Fruit fly (Drosophila melanogaster) whole organism, embryonic: Measurements from ENCODE around the gene alpha-Est7.

ENCODE experiments used
- Antp ChIP-seq: fragments of 200-800 bp; sonication (Bioruptor generic); optimal IDR thresholded peaks from 3 replicates; lab custom pipeline; 2016; ENCODE audit warnings: missing biosample characterization, missing genetic modification characterization
- Bgb ChIP-seq: fragments of 200-800 bp; sonication (Bioruptor generic); IDR thresholded peaks from 2 replicates; pipeline ENCODE4 v1.3.6; 2022; ENCODE audit warnings: missing biosample characterization, missing genetic modification characterization; ENCODE audit not compliant: partially characterized antibody
- CG10274 ChIP-seq: fragments of 200-800 bp; sonication (Bioruptor generic); optimal IDR thresholded peaks from 3 replicates; lab custom pipeline; 2017; ENCODE audit warnings: missing biosample characterization, mild to moderate bottlenecking, missing genetic modification characterization
- CG10654 ChIP-seq: fragments of 200-800 bp; sonication (Bioruptor generic); optimal IDR thresholded peaks from 2 replicates; lab custom pipeline; 2016; ENCODE audit warnings: missing biosample characterization, missing genetic modification characterization
- CG11504 ChIP-seq: fragments of 200-800 bp; sonication (Bioruptor generic); optimal IDR thresholded peaks from 3 replicates; lab custom pipeline; 2019; ENCODE audit warnings: missing biosample characterization, mild to moderate bottlenecking, missing genetic modification characterization, moderate library complexity
- CG12219 ChIP-seq: fragments of 200-800 bp; sonication (Bioruptor generic); optimal IDR thresholded peaks from 3 replicates; lab custom pipeline; 2018; ENCODE audit warnings: missing biosample characterization, mild to moderate bottlenecking, missing genetic modification characterization
- CG14667 ChIP-seq: fragments of 200-800 bp; sonication (Bioruptor generic); IDR thresholded peaks from 2 replicates; pipeline ENCODE4 v1.3.6; 2022; ENCODE audit warnings: missing biosample characterization, missing genetic modification characterization
- CG16779 ChIP-seq: fragments of 200-800 bp; sonication (Bioruptor generic); IDR thresholded peaks from 2 replicates; pipeline ENCODE4 v1.3.6; 2022; ENCODE audit warnings: missing biosample characterization, missing genetic modification characterization
- CG17829 ChIP-seq: fragments of 200-800 bp; optimal IDR thresholded peaks from 2 replicates; lab custom pipeline; 2019; ENCODE audit warnings: missing biosample characterization, mild to moderate bottlenecking, missing genetic modification characterization, moderate library complexity
- CG2889 ChIP-seq: fragments of 200-800 bp; sonication (Bioruptor generic); IDR thresholded peaks from 3 replicates; pipeline ENCODE4 v1.3.6; 2022; ENCODE audit warnings: missing biosample characterization, missing genetic modification characterization
- CG33213 ChIP-seq: fragments of 200-800 bp; sonication (Bioruptor generic); optimal IDR thresholded peaks from 3 replicates; lab custom pipeline; 2016; ENCODE audit warnings: missing biosample characterization, missing genetic modification characterization
- CG4282 ChIP-seq: fragments of 200-800 bp; sonication (Bioruptor generic); optimal IDR thresholded peaks from 2 replicates; lab custom pipeline; 2016; ENCODE audit warnings: missing biosample characterization, missing genetic modification characterization
- CG7556 ChIP-seq: fragments of 200-800 bp; sonication (Bioruptor generic); optimal IDR thresholded peaks from 2 replicates; lab custom pipeline; 2017; ENCODE audit warnings: missing biosample characterization, mild to moderate bottlenecking, missing genetic modification characterization
- CG8089 ChIP-seq: fragments of 200-800 bp; sonication (Bioruptor generic); optimal IDR thresholded peaks from 3 replicates; lab custom pipeline; 2016; ENCODE audit warnings: missing biosample characterization, missing genetic modification characterization
- CG8290 ChIP-seq, 3 experiments: fragments of 200-800 bp; sonication (Bioruptor generic); optimal IDR thresholded peaks; 2 replicates each; lab custom pipeline; 2016 to 2019; ENCODE audit warnings: missing biosample characterization in 3 of 3, missing genetic modification characterization in 3 of 3, mild to moderate bottlenecking in 2 of 3, moderate library complexity in 1 of 3
- D19A ChIP-seq: fragments of 200-800 bp; optimal IDR thresholded peaks from 3 replicates; lab custom pipeline; 2019; ENCODE audit warnings: missing biosample characterization, mild to moderate bottlenecking, missing genetic modification characterization, moderate library complexity
- D19B ChIP-seq: fragments of 200-800 bp; sonication (Bioruptor generic); optimal IDR thresholded peaks from 2 replicates; lab custom pipeline; 2017; ENCODE audit warnings: missing biosample characterization, mild to moderate bottlenecking, missing genetic modification characterization
- Dfd ChIP-seq, 2 experiments: fragments of >200 bp; optimal IDR thresholded peaks; 2 replicates each; lab custom pipeline; 2017; ENCODE audit warnings: missing biosample characterization in 2 of 2, missing genetic modification characterization in 2 of 2
- ERR ChIP-seq: fragments of 200-800 bp; sonication (Bioruptor generic); optimal IDR thresholded peaks from 2 replicates; lab custom pipeline; 2016; ENCODE audit warnings: missing biosample characterization, missing genetic modification characterization
- Ets97D ChIP-seq: fragments of 200-800 bp; sonication (Bioruptor generic); optimal IDR thresholded peaks from 3 replicates; lab custom pipeline; 2016; ENCODE audit warnings: missing biosample characterization, missing genetic modification characterization
- Fer2 ChIP-seq: fragments of 200-800 bp; sonication (Bioruptor generic); optimal IDR thresholded peaks from 2 replicates; lab custom pipeline; 2018; ENCODE audit warnings: missing biosample characterization, mild to moderate bottlenecking, missing genetic modification characterization, moderate library complexity
- H2.0 ChIP-seq: fragments of 200-800 bp; sonication (Bioruptor generic); IDR thresholded peaks from 2 replicates; pipeline ENCODE4 v1.3.6; 2022; ENCODE audit warnings: missing biosample characterization, missing genetic modification characterization
- Hey ChIP-seq: fragments of 200-800 bp; sonication (Bioruptor generic); optimal IDR thresholded peaks from 3 replicates; lab custom pipeline; 2018; ENCODE audit warnings: missing biosample characterization, mild to moderate bottlenecking, missing genetic modification characterization
- HmgD ChIP-seq: fragments of 200-800 bp; sonication (Bioruptor generic); optimal IDR thresholded peaks from 3 replicates; lab custom pipeline; 2016; ENCODE audit warnings: missing biosample characterization, missing genetic modification characterization
- Med ChIP-seq: fragments of 200-800 bp; sonication (Bioruptor generic); peaks from one replicate; lab custom pipeline; 2016; ENCODE audit warnings: missing biosample characterization, missing genetic modification characterization, mild to moderate bottlenecking, inconsistent platforms, moderate library complexity
- Nf-YB ChIP-seq: fragments of 200-800 bp; sonication (Bioruptor generic); optimal IDR thresholded peaks from 3 replicates; lab custom pipeline; 2019; ENCODE audit warnings: missing biosample characterization, mild to moderate bottlenecking, missing genetic modification characterization, moderate library complexity
- Poxn ChIP-seq: fragments of 200-800 bp; sonication (Bioruptor generic); IDR thresholded peaks from 2 replicates; pipeline ENCODE4 v1.3.6; 2022; ENCODE audit warnings: missing biosample characterization, missing genetic modification characterization
- Ptx1 ChIP-seq: fragments of 200-800 bp; sonication (Bioruptor generic); IDR thresholded peaks from 2 replicates; pipeline ENCODE4 v1.3.6; 2022; ENCODE audit warnings: missing biosample characterization, missing genetic modification characterization
- Ravus ChIP-seq: fragments of 200-800 bp; sonication (Bioruptor generic); IDR thresholded peaks from 2 replicates; pipeline ENCODE4 v1.3.6; 2022; ENCODE audit warnings: missing biosample characterization, missing genetic modification characterization
- Rfx ChIP-seq: fragments of 200-800 bp; sonication (Bioruptor generic); IDR thresholded peaks from 2 replicates; pipeline ENCODE4 v1.3.6; 2022; ENCODE audit warnings: missing biosample characterization, missing genetic modification characterization
- Tbp ChIP-seq: fragments of >200 bp; optimal IDR thresholded peaks from 2 replicates; lab custom pipeline; 2018; ENCODE audit warnings: missing biosample characterization, missing genetic modification characterization
- YL-1 ChIP-seq: fragments of 200-800 bp; sonication (Bioruptor generic); optimal IDR thresholded peaks from 3 replicates; lab custom pipeline; 2017; ENCODE audit warnings: missing biosample characterization, mild to moderate bottlenecking, missing genetic modification characterization
- cad ChIP-seq: fragments of >200 bp; optimal IDR thresholded peaks from 2 replicates; lab custom pipeline; 2017; ENCODE audit warnings: missing biosample characterization, missing genetic modification characterization
- dan ChIP-seq: fragments of 200-800 bp; sonication (Bioruptor generic); IDR thresholded peaks from 2 replicates; pipeline ENCODE4 v1.3.6; 2022; ENCODE audit warnings: missing biosample characterization, missing genetic modification characterization
- ems ChIP-seq: fragments of 200-800 bp; sonication (Bioruptor generic); optimal IDR thresholded peaks from 3 replicates; lab custom pipeline; 2016; ENCODE audit warnings: missing biosample characterization, missing genetic modification characterization
- esg ChIP-seq: fragments of 200-800 bp; sonication (Bioruptor generic); conservative IDR thresholded peaks from 2 replicates; pipeline ENCODE4 v1.3.6; 2022; ENCODE audit warnings: missing biosample characterization, missing genetic modification characterization
- ind ChIP-seq: fragments of 200-800 bp; sonication (Bioruptor generic); optimal IDR thresholded peaks from 3 replicates; lab custom pipeline; 2016; ENCODE audit warnings: missing biosample characterization, missing genetic modification characterization
- inv ChIP-seq: fragments of 200-800 bp; sonication (Bioruptor generic); IDR thresholded peaks from 2 replicates; pipeline ENCODE4 v1.3.6; 2022; ENCODE audit warnings: missing biosample characterization, missing genetic modification characterization; ENCODE audit not compliant: partially characterized antibody
- knrl ChIP-seq: fragments of 200-800 bp; sonication (Bioruptor generic); IDR thresholded peaks from 3 replicates; pipeline ENCODE4 v1.3.6; 2022; ENCODE audit warnings: missing biosample characterization, missing genetic modification characterization; ENCODE audit not compliant: partially characterized antibody
- lov ChIP-seq, 2 experiments: fragments of 200-800 bp in 1 of 2; fragments of >200 bp in 1 of 2; sonication (Bioruptor generic) in 1 of 2; IDR thresholded peaks in 1 of 2; optimal IDR thresholded peaks in 1 of 2; 2 replicates in 1 of 2; 3 replicates in 1 of 2; pipeline versions ENCODE4 v1.3.6 to Lab custom; 2017 to 2022; ENCODE audit warnings: missing biosample characterization in 1 of 2, missing genetic modification characterization in 1 of 2
- mirr ChIP-seq: fragments of 200-800 bp; sonication (Bioruptor generic); optimal IDR thresholded peaks from 3 replicates; lab custom pipeline; 2018; ENCODE audit warnings: missing biosample characterization, mild to moderate bottlenecking, missing genetic modification characterization
- odd ChIP-seq: fragments of 200-800 bp; sonication (Bioruptor generic); optimal IDR thresholded peaks from 2 replicates; lab custom pipeline; 2017; ENCODE audit warnings: missing biosample characterization, mild to moderate bottlenecking, missing genetic modification characterization
- org-1 ChIP-seq: fragments of 200-800 bp; sonication (Bioruptor generic); optimal IDR thresholded peaks from 2 replicates; lab custom pipeline; 2017; ENCODE audit warnings: missing biosample characterization, missing genetic modification characterization
- pb ChIP-seq: fragments of 200-800 bp; sonication (Bioruptor generic); optimal IDR thresholded peaks from 3 replicates; lab custom pipeline; 2016; ENCODE audit warnings: missing biosample characterization, missing genetic modification characterization
- pros ChIP-seq: fragments of 200-800 bp; sonication (Bioruptor generic); optimal IDR thresholded peaks from 3 replicates; lab custom pipeline; 2019; ENCODE audit warnings: missing biosample characterization, mild to moderate bottlenecking, missing genetic modification characterization, moderate library complexity
- seq ChIP-seq: fragments of 200-800 bp; sonication (Bioruptor generic); IDR thresholded peaks from 2 replicates; pipeline ENCODE4 v1.3.6; 2022; ENCODE audit warnings: missing biosample characterization, missing genetic modification characterization
- slou ChIP-seq: fragments of 200-800 bp; sonication (Bioruptor generic); optimal IDR thresholded peaks from 3 replicates; lab custom pipeline; 2016; ENCODE audit warnings: missing biosample characterization, missing genetic modification characterization
- sna ChIP-seq: fragments of 200-800 bp; sonication (Bioruptor generic); IDR thresholded peaks from 2 replicates; pipeline ENCODE4 v1.3.6; 2022; ENCODE audit warnings: missing biosample characterization, missing genetic modification characterization; ENCODE audit not compliant: partially characterized antibody
- stwl ChIP-seq: fragments of 200-800 bp; sonication (Bioruptor generic); optimal IDR thresholded peaks from 3 replicates; lab custom pipeline; 2018; ENCODE audit warnings: missing biosample characterization, mild to moderate bottlenecking, missing genetic modification characterization, moderate library complexity
- tin ChIP-seq: fragments of 200-800 bp; sonication (Bioruptor generic); optimal IDR thresholded peaks from 3 replicates; lab custom pipeline; 2016; ENCODE audit warnings: missing biosample characterization, missing genetic modification characterization
- unpg ChIP-seq: fragments of 200-800 bp; sonication (Bioruptor generic); optimal IDR thresholded peaks from 3 replicates; lab custom pipeline; 2018; ENCODE audit warnings: missing biosample characterization, mild to moderate bottlenecking, missing genetic modification characterization, moderate library complexity
- wek ChIP-seq: fragments of 200-800 bp; sonication (Bioruptor generic); optimal IDR thresholded peaks from 3 replicates; lab custom pipeline; 2018; ENCODE audit warnings: missing biosample characterization, mild to moderate bottlenecking, missing genetic modification characterization, moderate library complexity

alpha-Est7 gene

dm6 chr3R:7524160-7524559 lies 607 bp upstream of the alpha-Est7 start (continued):
- TF ChIP-seq mirr (GFP tag; lab: Kevin White, UChicago) = peak; percentile 37
- TF ChIP-seq Ets97D (GFP tag; lab: Kevin White, UChicago) = no peak
- TF ChIP-seq Antp = no peak
- TF ChIP-seq H2.0 = no peak
- TF ChIP-seq org-1 = no peak
- TF ChIP-seq Hey = no peak
- TF ChIP-seq CG10274 = no peak
- no peak for TF ChIP-seq CG16779 (GFP tag; lab: Robert Waterston, UW)
- TF ChIP-seq CG10654 (GFP tag; lab: Kevin White, UChicago) = no peak
- no peak for TF ChIP-seq tin (GFP tag; lab: Kevin White, UChicago)
- no peak for TF ChIP-seq seq (GFP tag; lab: Robert Waterston, UW)
- TF ChIP-seq dan (GFP tag; lab: Robert Waterston, UW) = no peak
- no peak for TF ChIP-seq wek (GFP tag; lab: Kevin White, UChicago)
- peak; percentile 58 for TF ChIP-seq Med (GFP tag; lab: Kevin White, UChicago)
- peak; percentile 18 for TF ChIP-seq unpg (GFP tag; lab: Kevin White, UChicago)
- no peak for TF ChIP-seq esg (GFP tag; lab: Robert Waterston, UW)
- no peak for TF ChIP-seq sna
- no peak for TF ChIP-seq CG12219 (GFP tag; lab: Kevin White, UChicago)
- TF ChIP-seq odd = no peak
- TF ChIP-seq Bgb (GFP tag; lab: Robert Waterston, UW) = no peak
- TF ChIP-seq ind = no peak
- no peak for TF ChIP-seq CG14667 (GFP tag; lab: Robert Waterston, UW)
- no peak for TF ChIP-seq ems (GFP tag; lab: Kevin White, UChicago)
- 0 out of 2 replicates have a peak, but pooled peaks have one; percentile 8 for TF ChIP-seq Rfx
- TF ChIP-seq CG2889 (GFP tag; lab: Robert Waterston, UW) = no peak
- TF ChIP-seq CG7556 (GFP tag; lab: Kevin White, UChicago) = no peak
- TF ChIP-seq knrl (GFP tag; lab: Robert Waterston, UW) = no peak
- TF ChIP-seq Poxn (GFP tag; lab: Robert Waterston, UW) = no peak
- no peak for TF ChIP-seq cad
- TF ChIP-seq D19B = no peak
- no peak for TF ChIP-seq stwl
- TF ChIP-seq Dfd (GFP tag; optimal IDR thresholded peaks at IDR 0.05; lab: Kevin White, UChicago) = no peak
- no peak for TF ChIP-seq CG4282
- no peak for TF ChIP-seq pb (GFP tag; lab: Kevin White, UChicago)
- TF ChIP-seq CG33213 = no peak
- no peak for TF ChIP-seq HmgD (GFP tag; lab: Kevin White, UChicago)
- TF ChIP-seq Ravus (GFP tag; lab: Robert Waterston, UW) = no peak
- no peak for TF ChIP-seq YL-1 (GFP tag; lab: Kevin White, UChicago)
- no peak for TF ChIP-seq slou (GFP tag; lab: Kevin White, UChicago)
- TF ChIP-seq CG8089 (GFP tag; lab: Kevin White, UChicago) = no peak
- TF ChIP-seq Ptx1 (GFP tag; lab: Robert Waterston, UW) = no peak
- no peak for TF ChIP-seq CG11504 (tag; lab: Kevin White, UChicago)
- no peak for TF ChIP-seq CG8290 (GFP tag; optimal IDR thresholded peaks at IDR 0.05; lab: Kevin White, UChicago)
- no peak for TF ChIP-seq CG8290 (tag; optimal IDR thresholded peaks at IDR 0.05; lab: Kevin White, UChicago)
- no peak for TF ChIP-seq ERR (GFP tag; lab: Kevin White, UChicago)
- no peak for TF ChIP-seq D19A
- TF ChIP-seq Fer2 (tag; lab: Kevin White, UChicago) = no peak
- no peak for TF ChIP-seq pros (GFP tag; lab: Kevin White, UChicago)
- no peak for TF ChIP-seq Tbp (GFP tag; lab: Kevin White, UChicago)
- TF ChIP-seq lov (optimal IDR thresholded peaks at IDR 0.05; lab: Kevin White, UChicago) = no peak
- TF ChIP-seq lov (GFP tag; IDR thresholded peaks at IDR 0.05; lab: Robert Waterston, UW) = no peak
- no peak for TF ChIP-seq inv (GFP tag; lab: Robert Waterston, UW)
- no peak for TF ChIP-seq CG17829
- TF ChIP-seq Nf-YB = no peak
